Fruit fly (Drosophila melanogaster) whole organism, wandering third instar larva: ENCODE measurements around the gene CG10560.
A peak's percentile ranks its signal among the peaks of the same experiment; 100 is the strongest.

Experiments used
- Abd-B ChIP-seq: fragments of >200 bp; optimal IDR thresholded peaks from 2 replicates; lab custom pipeline; 2017; ENCODE audit warnings: missing biosample characterization, missing genetic modification characterization
- CG32264 ChIP-seq: fragments of 200-800 bp; sonication (Bioruptor generic); optimal IDR thresholded peaks from 2 replicates; lab custom pipeline; 2016; ENCODE audit warnings: missing biosample characterization, missing genetic modification characterization
- CG9705 ChIP-seq: fragments of 200-800 bp; sonication (Bioruptor generic); optimal IDR thresholded peaks from 2 replicates; lab custom pipeline; 2018; ENCODE audit warnings: missing biosample characterization, mild to moderate bottlenecking, missing genetic modification characterization
- CrebA ChIP-seq: fragments of 200-800 bp; sonication (Bioruptor generic); optimal IDR thresholded peaks from 2 replicates; lab custom pipeline; 2016; ENCODE audit warnings: missing biosample characterization, mild to moderate bottlenecking, missing genetic modification characterization, borderline replicate concordance
- Dif ChIP-seq: fragments of 200-275, 200-300 bp; sonication (Bioruptor generic); optimal IDR thresholded peaks from 2 replicates; lab custom pipeline; 2018; ENCODE audit warnings: missing biosample characterization, missing genetic modification characterization; ENCODE audit not compliant: partially characterized antibody
- GATAd ChIP-seq: sonication (Bioruptor generic); optimal IDR thresholded peaks from 2 replicates; lab custom pipeline; 2016; ENCODE audit warnings: missing biosample characterization, missing genetic modification characterization
- HLH106 ChIP-seq: fragments of 200-800 bp; optimal IDR thresholded peaks from 3 replicates; lab custom pipeline; 2019; ENCODE audit warnings: missing biosample characterization, mild to moderate bottlenecking, missing genetic modification characterization, moderate library complexity
- Hnf4 ChIP-seq: fragments of 200-800 bp; sonication (Bioruptor generic); optimal IDR thresholded peaks from 2 replicates; lab custom pipeline; 2016; ENCODE audit warnings: missing biosample characterization, mild to moderate bottlenecking, missing genetic modification characterization
- Hr78 ChIP-seq: fragments of >200 bp; optimal IDR thresholded peaks from 2 replicates; lab custom pipeline; 2017; ENCODE audit warnings: missing biosample characterization, missing genetic modification characterization
- Hr83 ChIP-seq: fragments of 200-300 bp; sonication (Bioruptor generic); optimal IDR thresholded peaks from 2 replicates; lab custom pipeline; 2016; ENCODE audit warnings: missing biosample characterization, mild to moderate bottlenecking, missing genetic modification characterization, moderate library complexity; ENCODE audit not compliant: poor library complexity, severe bottlenecking
- Jra ChIP-seq: sonication (Bioruptor generic); optimal IDR thresholded peaks from 2 replicates; lab custom pipeline; 2016; ENCODE audit warnings: missing biosample characterization, missing genetic modification characterization
- Mio ChIP-seq: sonication (Bioruptor generic); optimal IDR thresholded peaks from 2 replicates; lab custom pipeline; 2016; ENCODE audit warnings: missing biosample characterization, missing genetic modification characterization
- N ChIP-seq: fragments of >200 bp; optimal IDR thresholded peaks from 2 replicates; lab custom pipeline; 2018; ENCODE audit warnings: missing biosample characterization, missing external identifiers, missing genetic modification characterization
- OdsH ChIP-seq: fragments of 200-800 bp; sonication (Bioruptor generic); optimal IDR thresholded peaks from 2 replicates; lab custom pipeline; 2016; ENCODE audit warnings: missing biosample characterization, mild to moderate bottlenecking, missing genetic modification characterization
- Rel ChIP-seq, 2 experiments: fragments of 200-800 bp; sonication (Bioruptor generic) in 1 of 2; optimal IDR thresholded peaks; 2 replicates in 1 of 2; 3 replicates in 1 of 2; lab custom pipeline; 2016 to 2019; ENCODE audit warnings: mild to moderate bottlenecking in 2 of 2, missing biosample characterization in 2 of 2, missing genetic modification characterization in 2 of 2, moderate library complexity in 1 of 2
- Sp1 ChIP-seq: fragments of 200-800 bp; sonication (Bioruptor generic); optimal IDR thresholded peaks from 3 replicates; lab custom pipeline; 2019; ENCODE audit warnings: missing biosample characterization, mild to moderate bottlenecking, missing genetic modification characterization, moderate library complexity
- Vsx2 ChIP-seq: fragments of 200-300, 225-300 bp; sonication (Bioruptor generic); optimal IDR thresholded peaks from 2 replicates; lab custom pipeline; 2018; ENCODE audit warnings: missing biosample characterization, missing genetic modification characterization; ENCODE audit not compliant: partially characterized antibody
- br ChIP-seq: fragments of 200-800 bp; sonication (Bioruptor generic); optimal IDR thresholded peaks from 2 replicates; lab custom pipeline; 2016; ENCODE audit warnings: missing biosample characterization, missing genetic modification characterization
- brk ChIP-seq: fragments of 200-800 bp; sonication (Bioruptor generic); optimal IDR thresholded peaks from 2 replicates; lab custom pipeline; 2016; ENCODE audit warnings: missing biosample characterization, mild to moderate bottlenecking, missing genetic modification characterization
- dl ChIP-seq, 2 experiments: fragments of 175-275, 200-275 bp in 1 of 2; fragments of 200-275 bp in 1 of 2; sonication (Bioruptor generic); optimal IDR thresholded peaks; lab custom pipeline; 2018; ENCODE audit warnings: mild to moderate bottlenecking in 2 of 2, missing biosample characterization in 2 of 2, missing genetic modification characterization in 2 of 2, moderate library complexity in 2 of 2; ENCODE audit not compliant: partially characterized antibody in 2 of 2, insufficient read depth in 1 of 2
- dmrt93B ChIP-seq: fragments of 200-800 bp; sonication (Bioruptor generic); optimal IDR thresholded peaks from 2 replicates; lab custom pipeline; 2018; ENCODE audit warnings: missing biosample characterization, mild to moderate bottlenecking, missing genetic modification characterization
- dsf ChIP-seq: sonication (Bioruptor generic); optimal IDR thresholded peaks from 2 replicates; lab custom pipeline; 2016; ENCODE audit warnings: missing biosample characterization, missing genetic modification characterization, borderline replicate concordance
- fru ChIP-seq: fragments of 200-800 bp; sonication (Bioruptor generic); optimal IDR thresholded peaks from 3 replicates; lab custom pipeline; 2016; ENCODE audit warnings: missing biosample characterization, mild to moderate bottlenecking, missing genetic modification characterization
- h ChIP-seq: fragments of 200-800 bp; sonication (Bioruptor generic); optimal IDR thresholded peaks from 3 replicates; lab custom pipeline; 2016; ENCODE audit warnings: missing biosample characterization, mild to moderate bottlenecking, missing genetic modification characterization
- jim ChIP-seq: fragments of 175-275, 200-325 bp; sonication (Bioruptor generic); optimal IDR thresholded peaks from 2 replicates; lab custom pipeline; 2016; ENCODE audit warnings: missing biosample characterization, mild to moderate bottlenecking, missing genetic modification characterization
- lola ChIP-seq: fragments of >200 bp; optimal IDR thresholded peaks from 2 replicates; lab custom pipeline; 2017; ENCODE audit warnings: missing biosample characterization, missing genetic modification characterization
- psq ChIP-seq: fragments of 200-800 bp; sonication (Bioruptor generic); optimal IDR thresholded peaks from 3 replicates; lab custom pipeline; 2017; ENCODE audit warnings: missing biosample characterization, mild to moderate bottlenecking, missing genetic modification characterization, moderate library complexity
- rgr ChIP-seq: fragments of 200-800 bp; sonication (Bioruptor generic); optimal IDR thresholded peaks from 3 replicates; lab custom pipeline; 2016; ENCODE audit warnings: missing biosample characterization, mild to moderate bottlenecking, missing genetic modification characterization
- sage ChIP-seq: fragments of 200-800 bp; sonication (Bioruptor generic); optimal IDR thresholded peaks from 2 replicates; lab custom pipeline; 2016; ENCODE audit warnings: missing biosample characterization, mild to moderate bottlenecking, missing genetic modification characterization
- sv ChIP-seq: fragments of 200-800 bp; sonication (Bioruptor generic); optimal IDR thresholded peaks from 3 replicates; lab custom pipeline; 2016; ENCODE audit warnings: missing biosample characterization, missing genetic modification characterization
- tai ChIP-seq: sonication (Bioruptor generic); optimal IDR thresholded peaks from 2 replicates; lab custom pipeline; 2016; ENCODE audit warnings: missing biosample characterization, missing genetic modification characterization
- usp ChIP-seq: fragments of >200 bp; optimal IDR thresholded peaks from 2 replicates; lab custom pipeline; 2017; ENCODE audit warnings: missing biosample characterization, missing genetic modification characterization
- woc ChIP-seq: sonication (Bioruptor generic); optimal IDR thresholded peaks from 2 replicates; lab custom pipeline; 2016; ENCODE audit warnings: missing biosample characterization, mild to moderate bottlenecking, missing genetic modification characterization

The CG10560 gene

DNA sequence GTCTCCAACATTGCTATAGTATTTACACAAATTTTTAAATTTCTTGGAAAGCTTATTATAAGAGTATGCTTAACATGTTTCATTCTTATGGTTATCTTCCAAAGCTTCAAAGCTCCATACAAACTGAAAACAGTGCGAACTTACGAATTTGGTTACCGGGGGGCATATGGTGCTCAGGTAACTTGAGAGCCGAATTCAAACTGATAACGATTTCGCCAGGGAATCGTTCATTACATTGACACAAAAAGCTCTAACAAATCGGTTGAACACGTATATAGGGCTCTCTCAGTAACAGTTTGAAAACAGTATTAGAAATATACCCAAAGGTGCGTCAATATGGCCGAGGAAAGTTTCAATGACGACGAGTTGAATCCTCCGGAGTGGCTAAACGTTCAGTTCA lies 19.3 kb downstream of the CG10560 start, which contains the start of gene CG13659:
CG13659 (plus strand) TSS at position 317 of the 400 bp plus-strand sequence.
- TF ChIP-seq GATAd (no peak), woc (GFP tag; lab: Kevin White, UChicago) (no peak), dsf (GFP tag; lab: Kevin White, UChicago) (no peak), OdsH (GFP tag; lab: Kevin White, UChicago) (no peak), CG32264 (no peak), psq (GFP tag; lab: Kevin White, UChicago) (no peak), h (GFP tag; lab: Kevin White, UChicago) (no peak)
- TF ChIP-seq, all 38 proteins: peak for 0

DNA sequence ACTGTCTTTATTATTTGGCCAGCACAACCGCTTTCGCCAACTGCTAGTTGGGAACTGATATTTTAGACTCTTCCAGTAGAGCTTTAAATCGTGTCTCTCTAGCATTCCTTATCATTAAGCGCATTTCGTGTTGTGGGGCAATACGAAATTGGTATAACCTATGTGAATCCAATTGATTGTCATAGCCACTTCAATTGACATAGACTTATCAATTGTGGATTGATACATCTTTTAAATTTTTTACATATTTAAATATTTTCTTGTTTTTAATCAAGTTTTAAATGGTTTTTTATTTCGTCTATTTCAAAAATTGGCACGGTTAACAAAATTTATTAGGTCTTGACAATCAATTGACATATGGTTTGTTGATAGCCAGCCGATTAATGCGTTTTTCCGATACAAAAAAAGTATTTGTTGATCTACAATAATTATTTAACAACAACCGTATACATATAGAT lies 20.4 kb downstream of the CG10560 start, which contains the start of gene CG31288:
CG31288 (minus strand) TSS at position 51 of the 458 bp plus-strand sequence.
- no peak for TF ChIP-seq br (GFP tag; lab: Kevin White, UChicago)
- TF ChIP-seq lola (GFP tag; lab: Kevin White, UChicago) = no peak
- no peak for TF ChIP-seq sv (GFP tag; lab: Kevin White, UChicago)
- TF ChIP-seq Jra = no peak
- no peak for TF ChIP-seq brk
- TF ChIP-seq Hr83 = no peak
- no peak for TF ChIP-seq GATAd
- no peak for TF ChIP-seq fru (GFP tag; lab: Kevin White, UChicago)
- no peak for TF ChIP-seq OdsH (GFP tag; lab: Kevin White, UChicago)
- no peak for TF ChIP-seq N (GFP tag; lab: Kevin White, UChicago)
- no peak for TF ChIP-seq Hnf4 (GFP tag; lab: Kevin White, UChicago)
- no peak for TF ChIP-seq usp
- no peak for TF ChIP-seq psq (GFP tag; lab: Kevin White, UChicago)
- no peak for TF ChIP-seq CrebA (GFP tag; lab: Kevin White, UChicago)
- no peak for TF ChIP-seq dl (GFP tag; optimal IDR thresholded peaks at IDR 0.05; lab: Kevin White, UChicago; ENCODE audit: insufficient read depth in 1 of 2, partially characterized antibody in 2 of 2)
- TF ChIP-seq CG32264 = no peak

DNA sequence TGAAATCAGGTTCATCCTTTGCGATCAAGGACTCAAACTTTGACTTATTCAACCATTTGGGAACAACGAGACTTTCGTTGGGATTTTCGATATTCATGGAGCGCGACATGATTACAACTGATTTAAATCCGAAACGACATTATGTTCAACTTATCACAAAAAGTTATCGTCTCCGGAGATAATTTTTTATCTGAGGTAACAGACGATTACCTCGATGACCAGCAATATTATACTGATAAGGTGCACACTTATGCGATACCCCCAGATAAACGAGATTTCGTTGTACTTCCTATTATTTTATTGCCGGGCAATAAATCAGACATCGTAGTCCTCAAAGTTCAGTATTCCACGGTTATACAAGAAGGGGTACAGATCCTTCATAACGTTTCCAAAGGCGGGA lies 22.2 kb downstream of the CG10560 start, which contains the start of gene CG31097:
CG31097 (minus strand) TSS at position 101 of the 400 bp plus-strand sequence.
- no peak for TF ChIP-seq Rel (GFP tag; optimal IDR thresholded peaks at IDR 0.05; lab: Kevin White, UChicago)
- TF ChIP-seq Rel (tag; optimal IDR thresholded peaks at IDR 0.05; lab: Kevin White, UChicago) = no peak
- TF ChIP-seq sv (GFP tag; lab: Kevin White, UChicago) = no peak
- TF ChIP-seq jim (GFP tag; lab: Kevin White, UChicago) = no peak
- TF ChIP-seq CrebA (GFP tag; lab: Kevin White, UChicago) = no peak
- TF ChIP-seq tai (GFP tag; lab: Kevin White, UChicago) = no peak
- no peak for TF ChIP-seq dl (GFP tag; optimal IDR thresholded peaks at IDR 0.05; lab: Kevin White, UChicago; ENCODE audit: insufficient read depth in 1 of 2, partially characterized antibody in 2 of 2)
- no peak for TF ChIP-seq Hr78 (GFP tag; lab: Kevin White, UChicago)
- no peak for TF ChIP-seq Mio (GFP tag; lab: Kevin White, UChicago)
- TF ChIP-seq dmrt93B (GFP tag; lab: Kevin White, UChicago) = no peak
- TF ChIP-seq N (GFP tag; lab: Kevin White, UChicago) = no peak
- no peak for TF ChIP-seq rgr (GFP tag; lab: Kevin White, UChicago)

DNA sequence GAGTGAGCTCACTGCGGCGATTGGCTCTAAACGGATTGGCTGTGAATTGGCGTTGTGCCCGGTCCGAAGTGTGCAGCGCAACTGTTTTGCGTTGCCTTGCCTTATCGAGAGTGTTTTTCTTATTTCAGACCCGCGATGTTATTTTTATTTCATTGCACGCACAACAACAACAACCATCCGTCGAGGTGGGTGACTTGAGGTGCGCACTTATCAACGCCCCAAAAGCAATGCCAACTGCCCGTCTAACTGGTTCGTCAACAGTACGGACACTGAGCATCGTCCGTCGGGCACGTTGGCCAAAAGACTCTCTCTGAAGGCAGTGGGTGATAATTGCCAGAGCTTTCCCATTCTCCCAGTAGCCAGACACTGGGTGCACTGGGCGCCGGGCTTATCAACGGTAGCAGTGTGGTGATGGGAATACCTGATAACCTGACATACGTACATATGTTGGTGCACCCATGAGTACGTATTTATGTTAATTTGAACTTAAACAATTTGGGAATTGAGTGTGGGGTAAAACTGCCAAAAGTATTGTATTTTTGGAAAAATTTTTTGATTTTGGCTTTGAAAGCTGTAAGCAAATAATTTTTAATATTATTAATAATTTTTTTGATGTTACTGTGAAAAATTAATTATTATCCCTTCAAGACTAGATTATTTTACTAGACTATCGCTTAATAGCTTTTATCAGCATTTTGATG lies 24.4 kb downstream of the CG10560 start, which contains the start of gene CG31102:
CG31102 (minus strand) TSS at position 275 of the 701 bp plus-strand sequence.
- TF ChIP-seq dl (GFP tag; optimal IDR thresholded peaks at IDR 0.05; lab: Kevin White, UChicago; ENCODE audit: insufficient read depth in 1 of 2, partially characterized antibody in 2 of 2) (peak in 1 of 2 experiments; percentile 60), fru (GFP tag; lab: Kevin White, UChicago) (peak; percentile 39), N (GFP tag; lab: Kevin White, UChicago) (no peak), Hnf4 (GFP tag; lab: Kevin White, UChicago) (peak; percentile 40), brk (no peak), usp (no peak), CG9705 (GFP tag; lab: Kevin White, UChicago) (no peak), Dif (GFP tag; lab: Kevin White, UChicago) (peak; percentile 7), dsf (GFP tag; lab: Kevin White, UChicago) (no peak), Sp1 (GFP tag; lab: Kevin White, UChicago) (no peak), Jra (peak; percentile 32), br (GFP tag; lab: Kevin White, UChicago) (peak; percentile 14), Hr83 (peak; percentile 12), Abd-B (no peak), h (GFP tag; lab: Kevin White, UChicago) (peak; percentile 93), Rel (GFP tag; optimal IDR thresholded peaks at IDR 0.05; lab: Kevin White, UChicago) (no peak), Rel (tag; optimal IDR thresholded peaks at IDR 0.05; lab: Kevin White, UChicago) (peak; percentile 84), HLH106 (tag; lab: Kevin White, UChicago) (no peak), OdsH (GFP tag; lab: Kevin White, UChicago) (no peak), Hr78 (GFP tag; lab: Kevin White, UChicago) (no peak), sage (GFP tag; lab: Kevin White, UChicago) (peak; percentile 7), tai (GFP tag; lab: Kevin White, UChicago) (no peak), rgr (GFP tag; lab: Kevin White, UChicago) (peak; percentile 33), CrebA (GFP tag; lab: Kevin White, UChicago) (peak; percentile 82), CG32264 (no peak), Vsx2 (GFP tag; lab: Kevin White, UChicago) (peak; percentile 37), woc (GFP tag; lab: Kevin White, UChicago) (no peak)
- TF ChIP-seq, all 38 proteins: peak for 13
